Fruit fly (Drosophila melanogaster) whole organism, adult: ENCODE results near the gene CG3793.

Source experiments
- CG11617 ChIP-seq: fragments of 200-800 bp; sonication (Bioruptor generic); optimal IDR thresholded peaks from 2 replicates; lab custom pipeline; 2017; ENCODE audit warnings: mild to moderate bottlenecking, missing biosample characterization, missing genetic modification reagents, missing genetic modification characterization
- CG12768 ChIP-seq: fragments of 200-800 bp; sonication (Bioruptor generic); optimal IDR thresholded peaks from 2 replicates; lab custom pipeline; 2017; ENCODE audit warnings: missing biosample characterization, missing genetic modification characterization, mild to moderate bottlenecking, moderate library complexity, missing genetic modification reagents
- CG14711 ChIP-seq: fragments of 200-800 bp; sonication (Bioruptor generic); optimal IDR thresholded peaks from 2 replicates; lab custom pipeline; 2018; ENCODE audit warnings: missing biosample characterization, mild to moderate bottlenecking, missing genetic modification characterization, moderate library complexity
- CG1620 ChIP-seq: fragments of 200-800 bp; sonication (Bioruptor generic); optimal IDR thresholded peaks from 2 replicates; lab custom pipeline; 2016; ENCODE audit warnings: missing biosample characterization, missing genetic modification characterization
- CG33017 ChIP-seq: fragments of 200-800 bp; sonication (Bioruptor generic); optimal IDR thresholded peaks from 2 replicates; lab custom pipeline; 2018; ENCODE audit warnings: missing biosample characterization, mild to moderate bottlenecking, missing genetic modification characterization, moderate library complexity
- CG7045 ChIP-seq: fragments of 200-800 bp; sonication (Bioruptor generic); optimal IDR thresholded peaks from 2 replicates; lab custom pipeline; 2017; ENCODE audit warnings: missing biosample characterization, mild to moderate bottlenecking, missing genetic modification characterization
- Clk ChIP-seq: fragments of 200-800 bp; sonication (Bioruptor generic); optimal IDR thresholded peaks from 2 replicates; lab custom pipeline; 2017; ENCODE audit warnings: missing biosample characterization, missing genetic modification characterization
- Crg-1 ChIP-seq: fragments of 200-800 bp; sonication (Bioruptor generic); optimal IDR thresholded peaks from 2 replicates; lab custom pipeline; 2016; ENCODE audit warnings: missing biosample characterization, missing genetic modification characterization
- Hr96 ChIP-seq: fragments of 200-800 bp; sonication (Bioruptor generic); optimal IDR thresholded peaks from 2 replicates; lab custom pipeline; 2016; ENCODE audit warnings: missing biosample characterization, missing genetic modification characterization
- Mnt ChIP-seq: fragments of 200-800 bp; sonication (Bioruptor generic); optimal IDR thresholded peaks from 2 replicates; lab custom pipeline; 2016; ENCODE audit warnings: missing biosample characterization, mild to moderate bottlenecking, missing genetic modification characterization
- kay ChIP-seq: fragments of 200-800 bp; sonication (Bioruptor generic); peaks from one replicate; lab custom pipeline; 2016; ENCODE audit warnings: missing biosample characterization, missing genetic modification characterization, borderline replicate concordance
- pad ChIP-seq: fragments of 200-800 bp; sonication (Bioruptor generic); optimal IDR thresholded peaks from 3 replicates; lab custom pipeline; 2017; ENCODE audit warnings: missing biosample characterization, missing genetic modification characterization, mild to moderate bottlenecking, moderate library complexity, missing genetic modification reagents
- toe ChIP-seq: fragments of 200-800 bp; sonication (Bioruptor generic); optimal IDR thresholded peaks from 2 replicates; lab custom pipeline; 2016; ENCODE audit warnings: missing biosample characterization, missing genetic modification characterization

DNA sequence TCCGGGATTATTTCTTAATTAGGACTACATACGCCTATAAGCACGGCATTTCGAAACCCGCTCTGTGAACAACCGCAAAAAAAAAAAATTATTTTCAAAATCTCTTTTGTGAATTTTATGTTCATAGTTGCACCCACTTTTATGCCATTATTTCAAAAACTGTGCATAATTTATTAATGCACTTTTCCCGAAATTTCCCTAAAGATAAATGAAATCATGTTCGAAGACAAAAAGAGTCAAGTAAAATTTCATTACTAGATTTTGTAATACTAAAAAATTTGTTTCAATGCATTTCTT, 12.8 kb upstream of the CG3793 start:
- TF ChIP-seq CG33017 (tag; lab: Kevin White, UChicago) (no peak), CG11617 (GFP tag; lab: Kevin White, UChicago) (no peak), CG1620 (GFP tag; lab: Kevin White, UChicago) (no peak), CG14711 (no peak), CG7045 (GFP tag; lab: Kevin White, UChicago) (no peak), toe (no peak), Hr96 (GFP tag; lab: Kevin White, UChicago) (no peak), pad (GFP tag; lab: Kevin White, UChicago) (no peak), kay (no peak), Clk (GFP tag; lab: Kevin White, UChicago) (no peak), Crg-1 (GFP tag; lab: Kevin White, UChicago) (no peak), Mnt (GFP tag; lab: Kevin White, UChicago) (no peak), CG12768 (GFP tag; lab: Kevin White, UChicago) (no peak)
